Worm (Caenorhabditis elegans) whole organism, young adult: ENCODE data around the gene W01C8.1.

Source experiments
- B0261.1 ChIP-seq: sonication (generic microtip); optimal IDR thresholded peaks from 2 replicates; lab custom pipeline; 2016; ENCODE audit warnings: mild to moderate bottlenecking, missing genetic modification characterization, moderate library complexity, missing compliant biosample characterization
- B0336.3 ChIP-seq: fragments of 200-800 bp; sonication (Bioruptor generic); IDR thresholded peaks from 2 replicates; pipeline ENCODE4 v1.3.6; 2022; ENCODE audit warnings: missing genetic modification characterization, missing compliant biosample characterization
- C17E4.6 ChIP-seq: fragments of 200-800 bp; sonication (Bioruptor generic); IDR thresholded peaks from 2 replicates; pipeline ENCODE4 v1.3.6; 2022; ENCODE audit warnings: missing genetic modification reagents, missing genetic modification characterization, missing compliant biosample characterization
- F10E7.11 ChIP-seq: sonication (generic microtip); optimal IDR thresholded peaks from 2 replicates; lab custom pipeline; 2017; ENCODE audit warnings: mild to moderate bottlenecking, missing genetic modification characterization, moderate library complexity, missing compliant biosample characterization
- F22D6.2 ChIP-seq: sonication (generic microtip); optimal IDR thresholded peaks from 2 replicates; lab custom pipeline; 2016; ENCODE audit warnings: mild to moderate bottlenecking, missing genetic modification characterization, missing compliant biosample characterization
- F23B12.7 ChIP-seq: sonication (generic microtip); optimal IDR thresholded peaks from 2 replicates; lab custom pipeline; 2017; ENCODE audit warnings: missing genetic modification characterization, mild to moderate bottlenecking, missing compliant biosample characterization, antibody characterized with exemption, moderate library complexity; ENCODE audit not compliant: insufficient read depth
- F37B4.10 ChIP-seq: fragments of 200-800 bp; sonication (Bioruptor generic); IDR thresholded peaks from 2 replicates; pipeline ENCODE4 v1.3.6; 2022; ENCODE audit warnings: missing genetic modification characterization, missing compliant biosample characterization
- F52B5.7 ChIP-seq: sonication (generic microtip); optimal IDR thresholded peaks from 2 replicates; lab custom pipeline; 2016; ENCODE audit warnings: mild to moderate bottlenecking, missing genetic modification characterization, missing compliant biosample characterization
- F57A8.1 ChIP-seq: fragments of 200-800 bp; sonication (Bioruptor generic); optimal IDR thresholded peaks from 2 replicates; lab custom pipeline; 2018; ENCODE audit warnings: mild to moderate bottlenecking, missing genetic modification characterization, moderate library complexity, missing compliant biosample characterization
- F57C9.4 ChIP-seq: sonication (generic microtip); optimal IDR thresholded peaks from 2 replicates; lab custom pipeline; 2017; ENCODE audit warnings: mild to moderate bottlenecking, missing genetic modification characterization, missing compliant biosample characterization
- Y56A3A.18 ChIP-seq: fragments of 200-800 bp; sonication (Bioruptor generic); IDR thresholded peaks from 2 replicates; pipeline ENCODE4 v1.3.6; 2022; ENCODE audit warnings: missing genetic modification reagents, missing genetic modification characterization, missing compliant biosample characterization
- akir-1 ChIP-seq: fragments of 200-800 bp; sonication (Bioruptor generic); optimal IDR thresholded peaks from 2 replicates; lab custom pipeline; 2018; ENCODE audit warnings: mild to moderate bottlenecking, missing genetic modification characterization, moderate library complexity, missing compliant biosample characterization
- ama-1 ChIP-seq, 3 experiments: fragments of 150-350 bp in 1 of 3; sonication (generic microtip) in 2 of 3; optimal IDR thresholded peaks; 2 replicates each; lab custom pipeline; 2014 to 2018; ENCODE audit warnings: missing biosample characterization in 2 of 3, missing genetic modification characterization in 2 of 3, missing genetic modification reagents in 2 of 3
- aptf-3 ChIP-seq: fragments of 200-800 bp; sonication (Bioruptor generic); IDR thresholded peaks from 2 replicates; pipeline ENCODE4 v1.3.6; 2022; ENCODE audit warnings: missing genetic modification characterization, missing compliant biosample characterization
- attf-5 ChIP-seq: fragments of 200-800 bp; sonication (Bioruptor generic); optimal IDR thresholded peaks from 2 replicates; lab custom pipeline; 2018; ENCODE audit warnings: mild to moderate bottlenecking, missing genetic modification characterization, missing compliant biosample characterization
- bed-1 ChIP-seq: fragments of 200-800 bp; sonication (Bioruptor generic); IDR thresholded peaks from 2 replicates; pipeline ENCODE4 v1.3.6; 2022; ENCODE audit warnings: missing genetic modification reagents, missing genetic modification characterization, missing compliant biosample characterization
- bed-2 ChIP-seq: fragments of 200-800 bp; sonication (Bioruptor generic); IDR thresholded peaks from 2 replicates; pipeline ENCODE4 v1.3.6; 2022; ENCODE audit warnings: missing genetic modification reagents, missing genetic modification characterization, missing compliant biosample characterization
- ceh-100 ChIP-seq: fragments of 200-800 bp; sonication (Bioruptor generic); IDR thresholded peaks from 2 replicates; pipeline ENCODE4 v1.3.6; 2022; ENCODE audit warnings: missing genetic modification reagents, missing genetic modification characterization, missing compliant biosample characterization
- dpff-1 ChIP-seq: sonication (generic microtip); optimal IDR thresholded peaks from 2 replicates; lab custom pipeline; 2017; ENCODE audit warnings: mild to moderate bottlenecking, missing genetic modification characterization, missing compliant biosample characterization
- efl-1 ChIP-seq: fragments of 150-350 bp; optimal IDR thresholded peaks from 2 replicates; lab custom pipeline; 2014; ENCODE audit warnings: missing biosample characterization, missing genetic modification reagents, missing genetic modification characterization
- egl-44 ChIP-seq: fragments of 200-800 bp; sonication (Bioruptor generic); IDR thresholded peaks from 2 replicates; pipeline ENCODE4 v1.3.6; 2022; ENCODE audit warnings: missing genetic modification reagents, missing genetic modification characterization, missing compliant biosample characterization
- ekl-4 ChIP-seq: fragments of 200-800 bp; sonication (Bioruptor generic); IDR thresholded peaks from 2 replicates; pipeline ENCODE4 v1.3.6; 2022; ENCODE audit warnings: missing genetic modification reagents, missing genetic modification characterization, missing compliant biosample characterization
- gei-17 ChIP-seq: fragments of 200-800 bp; sonication (Bioruptor generic); optimal IDR thresholded peaks from 2 replicates; lab custom pipeline; 2018; ENCODE audit warnings: mild to moderate bottlenecking, missing genetic modification characterization, missing compliant biosample characterization
- hlh-26 ChIP-seq: fragments of 200-800 bp; sonication (Bioruptor generic); conservative IDR thresholded peaks from 2 replicates; pipeline ENCODE4 v1.3.6; 2022; ENCODE audit warnings: missing genetic modification reagents, missing genetic modification characterization, missing compliant biosample characterization
- let-526 ChIP-seq: fragments of 200-800 bp; sonication (Bioruptor generic); IDR thresholded peaks from 2 replicates; pipeline ENCODE4 v1.3.6; 2022; ENCODE audit warnings: missing genetic modification reagents, missing genetic modification characterization, missing compliant biosample characterization
- let-607 ChIP-seq, 2 experiments: fragments of 200-800 bp in 1 of 2; sonication (Bioruptor generic) in 1 of 2; sonication (generic microtip) in 1 of 2; optimal IDR thresholded peaks; 2 replicates each; lab custom pipeline; 2016 to 2018; ENCODE audit warnings: mild to moderate bottlenecking in 2 of 2, missing compliant biosample characterization in 2 of 2, missing genetic modification characterization in 2 of 2, moderate library complexity in 2 of 2, missing genotype in 1 of 2
- lsl-1 ChIP-seq: fragments of 200-800 bp; sonication (Bioruptor generic); optimal IDR thresholded peaks from 2 replicates; lab custom pipeline; 2018; ENCODE audit warnings: mild to moderate bottlenecking, missing genetic modification characterization, moderate library complexity, missing compliant biosample characterization
- lsy-27 ChIP-seq: sonication (generic microtip); optimal IDR thresholded peaks from 2 replicates; lab custom pipeline; 2017; ENCODE audit warnings: missing genetic modification characterization, mild to moderate bottlenecking, missing compliant biosample characterization, antibody characterized with exemption, missing genotype, borderline replicate concordance; ENCODE audit not compliant: insufficient read depth
- madf-8 ChIP-seq: fragments of 200-800 bp; sonication (Bioruptor generic); conservative IDR thresholded peaks from 2 replicates; pipeline ENCODE4 v1.3.6; 2022; ENCODE audit warnings: missing genetic modification reagents, missing genetic modification characterization, missing compliant biosample characterization
- mes-4 ChIP-seq: sonication (generic microtip); optimal IDR thresholded peaks from 2 replicates; lab custom pipeline; 2016; ENCODE audit warnings: missing genotype, missing genetic modification characterization, missing compliant biosample characterization
- nfya-2 ChIP-seq: fragments of 200-800 bp; sonication (Bioruptor generic); IDR thresholded peaks from 2 replicates; pipeline ENCODE4 v1.3.6; 2022; ENCODE audit warnings: missing genetic modification reagents, missing genetic modification characterization, missing compliant biosample characterization
- nfyb-1 ChIP-seq: fragments of 200-800 bp; sonication (Bioruptor generic); IDR thresholded peaks from 2 replicates; pipeline ENCODE4 v1.3.6; 2022; ENCODE audit warnings: missing genetic modification reagents, missing genetic modification characterization, missing compliant biosample characterization
- nhr-120 ChIP-seq: fragments of 200-800 bp; sonication (Bioruptor generic); IDR thresholded peaks from 2 replicates; pipeline ENCODE4 v1.3.6; 2022; ENCODE audit warnings: missing genetic modification characterization, missing compliant biosample characterization
- nhr-179 ChIP-seq: sonication (generic microtip); optimal IDR thresholded peaks from 2 replicates; lab custom pipeline; 2016; ENCODE audit warnings: mild to moderate bottlenecking, missing genetic modification characterization, missing compliant biosample characterization
- nhr-27 ChIP-seq: fragments of 200-800 bp; sonication (Bioruptor generic); optimal IDR thresholded peaks from 2 replicates; lab custom pipeline; 2018; ENCODE audit warnings: mild to moderate bottlenecking, missing genetic modification characterization, moderate library complexity, missing compliant biosample characterization
- nhr-90 ChIP-seq: sonication (generic microtip); optimal IDR thresholded peaks from 2 replicates; lab custom pipeline; 2016; ENCODE audit warnings: missing genotype, mild to moderate bottlenecking, missing genetic modification characterization, missing compliant biosample characterization
- rcor-1 ChIP-seq: fragments of 200-800 bp; sonication (Bioruptor generic); IDR thresholded peaks from 2 replicates; pipeline ENCODE4 v1.3.6; 2022; ENCODE audit warnings: missing genetic modification reagents, missing genetic modification characterization, missing compliant biosample characterization
- rec-8 ChIP-seq, 2 experiments: sonication (generic microtip); optimal IDR thresholded peaks; 2 replicates each; lab custom pipeline; 2016; ENCODE audit warnings: mild to moderate bottlenecking in 2 of 2, missing genetic modification characterization in 2 of 2, missing genetic modification reagents in 2 of 2, missing genotype in 2 of 2, missing biosample characterization in 1 of 2, missing compliant biosample characterization in 1 of 2, moderate library complexity in 1 of 2
- repo-1 ChIP-seq: sonication (generic microtip); optimal IDR thresholded peaks from 2 replicates; lab custom pipeline; 2017; ENCODE audit warnings: mild to moderate bottlenecking, missing genetic modification characterization, missing compliant biosample characterization
- somi-1 ChIP-seq: fragments of 200-800 bp; sonication (Bioruptor generic); optimal IDR thresholded peaks from 2 replicates; lab custom pipeline; 2018; ENCODE audit warnings: mild to moderate bottlenecking, missing genetic modification characterization, missing compliant biosample characterization
- sptf-2 ChIP-seq: fragments of 200-800 bp; sonication (Bioruptor generic); optimal IDR thresholded peaks from 2 replicates; lab custom pipeline; 2018; ENCODE audit warnings: mild to moderate bottlenecking, missing genetic modification characterization, missing compliant biosample characterization
- tbp1 ChIP-seq: fragments of 200-800 bp; sonication (Bioruptor generic); optimal IDR thresholded peaks from 2 replicates; lab custom pipeline; 2018; ENCODE audit warnings: mild to moderate bottlenecking, missing genetic modification characterization, missing compliant biosample characterization
- xnd-1 ChIP-seq: sonication (generic microtip); optimal IDR thresholded peaks from 2 replicates; lab custom pipeline; 2016; ENCODE audit warnings: missing genotype, missing genetic modification reagents, missing genetic modification characterization, missing compliant biosample characterization
- zim-3 ChIP-seq: sonication (generic microtip); optimal IDR thresholded peaks from 2 replicates; lab custom pipeline; 2017; ENCODE audit warnings: mild to moderate bottlenecking, missing genetic modification characterization, moderate library complexity, missing compliant biosample characterization
- ztf-22 ChIP-seq: fragments of 200-800 bp; sonication (Bioruptor generic); optimal IDR thresholded peaks from 2 replicates; lab custom pipeline; 2018; ENCODE audit warnings: mild to moderate bottlenecking, missing genetic modification characterization, moderate library complexity, missing compliant biosample characterization
- ztf-25 ChIP-seq: fragments of 200-800 bp; sonication (Bioruptor generic); IDR thresholded peaks from 2 replicates; pipeline ENCODE4 v1.3.6; 2022; ENCODE audit warnings: missing genetic modification reagents, missing genetic modification characterization, missing compliant biosample characterization
- ztf-26 ChIP-seq: sonication (generic microtip); optimal IDR thresholded peaks from 2 replicates; lab custom pipeline; 2017; ENCODE audit warnings: missing genetic modification characterization, missing compliant biosample characterization
- ztf-28 ChIP-seq: fragments of 200-800 bp; sonication (Bioruptor generic); IDR thresholded peaks from 2 replicates; pipeline ENCODE4 v1.3.6; 2022; ENCODE audit warnings: missing genetic modification reagents, missing genetic modification characterization, missing compliant biosample characterization

W01C8.1 gene

DNA sequence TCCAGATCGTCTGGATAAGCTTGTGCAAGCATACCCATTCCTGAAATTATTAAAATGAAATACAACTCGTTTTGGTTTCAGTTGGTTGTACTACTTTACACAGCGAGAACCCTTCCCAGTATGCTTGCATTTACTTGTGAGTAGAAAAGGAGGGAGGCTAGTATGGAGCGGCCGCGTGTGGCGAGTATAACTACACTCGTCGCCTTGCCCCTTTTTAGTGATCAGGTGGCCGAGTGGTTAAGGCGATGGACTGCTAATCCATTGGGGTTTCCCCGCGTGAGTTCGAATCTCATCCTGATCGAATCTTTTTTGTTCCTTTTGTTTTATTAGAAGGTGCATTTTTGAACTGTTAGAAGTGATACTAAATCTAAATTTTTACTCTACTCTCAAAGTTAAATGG lies 15.6 kb downstream of the W01C8.1 start (continued):
- TF ChIP-seq tbp1 (GFP tag; lab: Kevin White, UChicago) (peak; percentile 97), let-526 (GFP tag; lab: Robert Waterston, UW) (no peak), ekl-4 (peak; percentile 69), dpff-1 (tag; lab: Kevin White, UChicago) (no peak), bed-1 (GFP tag; lab: Robert Waterston, UW) (no peak), C17E4.6 (GFP tag; lab: Robert Waterston, UW) (no peak), nfya-2 (GFP tag; lab: Robert Waterston, UW) (no peak), F57A8.1 (GFP tag; lab: Kevin White, UChicago) (peak; percentile 77), nhr-90 (tag; lab: Kevin White, UChicago) (peak; percentile 90), nhr-27 (no peak), rec-8 (tag; optimal IDR thresholded peaks at IDR 0.05; lab: Kevin White, UChicago) (peak; percentile 83 to 88), lsl-1 (no peak), ama-1 (optimal IDR thresholded peaks at IDR 0.05; lab: Kevin White, UChicago) (no peak), ama-1 (GFP tag; optimal IDR thresholded peaks at IDR 0.05; lab: Kevin White, UChicago) (peak in 1 of 2 experiments; percentile 65), efl-1 (GFP tag; lab: Kevin White, UChicago) (no peak), nhr-179 (no peak), aptf-3 (no peak), mes-4 (tag; lab: Kevin White, UChicago) (peak; percentile 80), B0261.1 (tag; lab: Kevin White, UChicago) (peak; percentile 96), attf-5 (GFP tag; lab: Kevin White, UChicago) (peak; percentile 56), F22D6.2 (tag; lab: Kevin White, UChicago) (no peak), hlh-26 (GFP tag; lab: Robert Waterston, UW) (no peak), ztf-28 (GFP tag; lab: Robert Waterston, UW) (peak; percentile 75; the same call in 1 of the 2 replicates), bed-2 (GFP tag; lab: Robert Waterston, UW) (peak; percentile 65; the same call in 1 of the 2 replicates), lsy-27 (tag; lab: Kevin White, UChicago) (peak; percentile 51), F10E7.11 (peak; percentile 66), let-607 (tag; optimal IDR thresholded peaks at IDR 0.05; lab: Kevin White, UChicago) (peak; percentile 39 to 47), F57C9.4 (no peak), ztf-25 (peak; percentile 93), nfyb-1 (GFP tag; lab: Robert Waterston, UW) (peak; percentile 92; the same call in 1 of the 2 replicates), F52B5.7 (tag; lab: Kevin White, UChicago) (peak; percentile 85), Y56A3A.18 (GFP tag; lab: Robert Waterston, UW) (peak; percentile 86), sptf-2 (GFP tag; lab: Kevin White, UChicago) (peak; percentile 19), somi-1 (GFP tag; lab: Kevin White, UChicago) (peak; percentile 58), zim-3 (peak; percentile 84), F23B12.7 (tag; lab: Kevin White, UChicago) (peak; percentile 10), egl-44 (GFP tag; lab: Robert Waterston, UW) (peak; percentile 94), ztf-26 (tag; lab: Kevin White, UChicago) (peak; percentile 50), xnd-1 (tag; lab: Kevin White, UChicago) (no peak), ceh-100 (GFP tag; lab: Robert Waterston, UW) (no peak; the same call in 1 of the 2 replicates), B0336.3 (GFP tag; lab: Robert Waterston, UW) (peak; percentile 64; the same call in 1 of the 2 replicates), ztf-22 (GFP tag; lab: Kevin White, UChicago) (no peak), repo-1 (tag; lab: Kevin White, UChicago) (peak; percentile 49), rcor-1 (peak; percentile 84), nhr-120 (GFP tag; lab: Robert Waterston, UW) (peak; percentile 89), akir-1 (peak; percentile 59), madf-8 (no peak), gei-17 (GFP tag; lab: Kevin White, UChicago) (peak; percentile 36), F37B4.10 (GFP tag; lab: Robert Waterston, UW) (0 out of 2 replicates have a peak, but pooled peaks have one; percentile 52)
